Worm (Caenorhabditis elegans) whole organism, mixed stage, embryonic: ENCODE data around the gene C25E10.8.

ENCODE experiments used
- ceh-39 ChIP-seq: fragments of 150-350 bp; optimal IDR thresholded peaks from 2 replicates; lab custom pipeline; 2014; ENCODE audit warnings: missing biosample characterization, missing genetic modification characterization
- ces-1 ChIP-seq: fragments of 150-350 bp; optimal IDR thresholded peaks from 2 replicates; lab custom pipeline; 2014; ENCODE audit warnings: missing biosample characterization, missing genetic modification reagents, missing genetic modification characterization
- elt-3 ChIP-seq: fragments of 150-350 bp; optimal IDR thresholded peaks from 2 replicates; lab custom pipeline; 2014; ENCODE audit warnings: missing biosample characterization, missing genetic modification characterization
- lin-13 ChIP-seq: fragments of 150-350 bp; optimal IDR thresholded peaks from 2 replicates; lab custom pipeline; 2014; ENCODE audit warnings: missing biosample characterization, missing genetic modification characterization
- mab-5 ChIP-seq: fragments of 150-350 bp; optimal IDR thresholded peaks from 2 replicates; lab custom pipeline; 2014; ENCODE audit warnings: missing biosample characterization, missing genetic modification characterization
- nhr-12 ChIP-seq: fragments of 150-350 bp; optimal IDR thresholded peaks from 2 replicates; lab custom pipeline; 2014; ENCODE audit warnings: missing biosample characterization, missing genetic modification characterization
- nhr-237 ChIP-seq: fragments of 150-350 bp; optimal IDR thresholded peaks from 2 replicates; lab custom pipeline; 2014; ENCODE audit warnings: missing biosample characterization, missing genetic modification characterization
- nhr-28 ChIP-seq: fragments of 150-350 bp; optimal IDR thresholded peaks from 2 replicates; lab custom pipeline; 2014; ENCODE audit warnings: missing biosample characterization, missing genetic modification characterization
- nhr-76 ChIP-seq: sonication (generic microtip); optimal IDR thresholded peaks from 2 replicates; lab custom pipeline; 2017; ENCODE audit warnings: missing biosample characterization, missing genetic modification characterization
- snpc-4 ChIP-seq: fragments of 150-350 bp; optimal IDR thresholded peaks from 2 replicates; lab custom pipeline; 2014; ENCODE audit warnings: missing biosample characterization, missing genetic modification characterization
- tbx-8 ChIP-seq: fragments of 200-800 bp; sonication (Bioruptor generic); optimal IDR thresholded peaks from 2 replicates; lab custom pipeline; 2018; ENCODE audit warnings: mild to moderate bottlenecking, missing genetic modification characterization, moderate library complexity, missing compliant biosample characterization
- unc-39 ChIP-seq: fragments of 150-350 bp; optimal IDR thresholded peaks from 2 replicates; lab custom pipeline; 2014; ENCODE audit warnings: missing biosample characterization, missing genetic modification characterization
- unc-62 ChIP-seq: fragments of 150-350 bp; optimal IDR thresholded peaks from 2 replicates; lab custom pipeline; 2014; ENCODE audit warnings: missing biosample characterization, missing genetic modification reagents, missing genetic modification characterization
- ztf-11 ChIP-seq: fragments of 150-350 bp; optimal IDR thresholded peaks from 2 replicates; lab custom pipeline; 2014; ENCODE audit warnings: missing biosample characterization, missing genetic modification characterization

DNA sequence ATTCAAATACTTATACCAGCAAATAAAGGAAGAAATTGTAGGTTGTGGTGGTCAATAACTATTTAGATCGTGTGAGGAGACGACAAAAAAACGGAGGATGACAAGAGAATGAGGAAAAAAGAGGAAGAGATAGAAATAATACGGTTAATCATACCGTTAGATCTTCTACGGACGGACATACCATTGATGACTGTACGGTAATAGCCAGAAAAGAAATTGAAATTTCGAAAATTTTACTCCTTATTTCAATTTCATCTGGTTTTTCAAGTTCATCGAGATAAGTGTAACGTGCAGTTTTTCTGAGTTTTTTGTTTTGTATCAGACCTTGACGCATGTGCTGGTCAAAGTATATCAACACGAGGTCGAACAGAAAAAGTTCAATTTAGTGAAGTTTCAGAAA lies 12.0 kb upstream of the C25E10.8 start:
- TF ChIP-seq unc-62 (GFP tag; lab: Kevin White, UChicago): no peak
- TF ChIP-seq nhr-76: no peak
- TF ChIP-seq nhr-237 (tag; lab: Kevin White, UChicago): no peak
- TF ChIP-seq nhr-28: no peak
- TF ChIP-seq ces-1 (GFP tag; lab: Kevin White, UChicago): no peak
- no peak for TF ChIP-seq mab-5
- no peak for TF ChIP-seq ceh-39 (tag; lab: Kevin White, UChicago)
- TF ChIP-seq snpc-4: no peak
- TF ChIP-seq lin-13 (tag; lab: Kevin White, UChicago): no peak
- no peak for TF ChIP-seq nhr-12 (tag; lab: Kevin White, UChicago)
- no peak for TF ChIP-seq ztf-11 (tag; lab: Kevin White, UChicago)
- TF ChIP-seq elt-3: no peak
- TF ChIP-seq tbx-8 (GFP tag; lab: Kevin White, UChicago): no peak
- TF ChIP-seq unc-39 (tag; lab: Kevin White, UChicago): no peak
